Worm (Caenorhabditis elegans) whole organism, L4 larva: ENCODE results near the gene C27D8.1.

Experiments
- R02D3.7 ChIP-seq: fragments of 150-350 bp; sonication (generic microtip); optimal IDR thresholded peaks from 3 replicates; lab custom pipeline; 2014; ENCODE audit warnings: missing biosample characterization, missing genetic modification characterization
- Y48G9A.11 ChIP-seq: fragments of 200-800 bp; sonication (Bioruptor generic); IDR thresholded peaks from 2 replicates; pipeline ENCODE4 v1.3.6; 2022; ENCODE audit warnings: missing genetic modification reagents, missing genetic modification characterization, missing compliant biosample characterization
- ZK546.5 ChIP-seq, 2 experiments: sonication (generic microtip); optimal IDR thresholded peaks; 2 replicates each; lab custom pipeline; 2017; ENCODE audit warnings: missing biosample characterization in 2 of 2, missing genetic modification characterization in 2 of 2
- aha-1 ChIP-seq: fragments of 150-350 bp; peaks from one replicate; lab custom pipeline; 2014; ENCODE audit warnings: missing biosample characterization, missing genetic modification characterization
- ama-1 ChIP-seq: fragments of 150-350 bp; optimal IDR thresholded peaks from 2 replicates; lab custom pipeline; 2014; ENCODE audit warnings: inconsistent platforms, mixed read lengths
- attf-4 ChIP-seq: sonication (generic microtip); optimal IDR thresholded peaks from 3 replicates; lab custom pipeline; 2017; ENCODE audit warnings: missing biosample characterization, missing genetic modification characterization
- ceh-44 ChIP-seq: fragments of 200-800 bp; sonication (Bioruptor generic); IDR thresholded peaks from 2 replicates; pipeline ENCODE4 v1.3.6; 2022; ENCODE audit warnings: missing genetic modification reagents, missing genetic modification characterization, missing compliant biosample characterization
- ceh-62 ChIP-seq: sonication (generic microtip); optimal IDR thresholded peaks from 2 replicates; lab custom pipeline; 2017; ENCODE audit warnings: missing biosample characterization, missing genetic modification characterization
- ctbp-1 ChIP-seq: fragments of 200-800 bp; sonication (Bioruptor generic); IDR thresholded peaks from 2 replicates; pipeline ENCODE4 v1.3.6; 2022; ENCODE audit warnings: missing genetic modification reagents, missing genetic modification characterization, missing compliant biosample characterization
- daf-16 ChIP-seq, 3 experiments: sonication (generic microtip); optimal IDR thresholded peaks; 2 replicates each; lab custom pipeline; 2016 to 2017; ENCODE audit warnings: missing genetic modification characterization in 3 of 3, missing genetic modification reagents in 3 of 3, mild to moderate bottlenecking in 2 of 3, missing compliant biosample characterization in 2 of 3, missing biosample characterization in 1 of 3, moderate library complexity in 1 of 3
- daf-19 ChIP-seq: fragments of 200-800 bp; sonication (Bioruptor generic); conservative IDR thresholded peaks from 2 replicates; pipeline ENCODE4 v1.3.6; 2022; ENCODE audit warnings: missing genetic modification characterization, missing compliant biosample characterization
- dmd-6 ChIP-seq: fragments of 200-800 bp; sonication (Bioruptor generic); IDR thresholded peaks from 2 replicates; pipeline ENCODE4 v1.3.6; 2022; ENCODE audit warnings: missing genetic modification reagents, missing genetic modification characterization, missing compliant biosample characterization
- duxl-1 ChIP-seq: sonication (generic microtip); optimal IDR thresholded peaks from 2 replicates; lab custom pipeline; 2016; ENCODE audit warnings: mild to moderate bottlenecking, missing genetic modification characterization, moderate library complexity, missing compliant biosample characterization; ENCODE audit not compliant: poor library complexity
- dve-1 ChIP-seq: sonication (generic microtip); optimal IDR thresholded peaks from 2 replicates; lab custom pipeline; 2017; ENCODE audit warnings: antibody characterized with exemption, mild to moderate bottlenecking, missing genetic modification characterization, missing compliant biosample characterization; ENCODE audit not compliant: insufficient read depth
- egl-43 ChIP-seq: fragments of 200-800 bp; sonication (Bioruptor generic); IDR thresholded peaks from 2 replicates; pipeline ENCODE4 v1.3.6; 2022; ENCODE audit warnings: missing genetic modification reagents, missing genetic modification characterization, missing compliant biosample characterization
- fkh-10 ChIP-seq: fragments of 150-350 bp; optimal IDR thresholded peaks from 2 replicates; lab custom pipeline; 2014; ENCODE audit warnings: missing biosample characterization, missing genetic modification reagents, missing genetic modification characterization
- lin-15B ChIP-seq: fragments of 150-350 bp; sonication (generic microtip); optimal IDR thresholded peaks from 3 replicates; lab custom pipeline; 2014; ENCODE audit warnings: missing biosample characterization, missing genetic modification characterization
- madf-9 ChIP-seq: fragments of 200-800 bp; sonication (Bioruptor generic); conservative IDR thresholded peaks from 2 replicates; pipeline ENCODE4 v1.3.6; 2022; ENCODE audit warnings: missing genetic modification reagents, missing genetic modification characterization, missing compliant biosample characterization
- mdt-29 ChIP-seq: fragments of 200-800 bp; sonication (Bioruptor generic); IDR thresholded peaks from 2 replicates; pipeline ENCODE4 v1.3.6; 2022; ENCODE audit warnings: missing genetic modification reagents, missing genetic modification characterization, missing compliant biosample characterization
- nhr-102 ChIP-seq: sonication (generic microtip); optimal IDR thresholded peaks from 2 replicates; lab custom pipeline; 2016; ENCODE audit warnings: mild to moderate bottlenecking, missing genetic modification characterization, moderate library complexity, missing compliant biosample characterization
- nhr-41 ChIP-seq: fragments of 200-800 bp; sonication (Bioruptor generic); IDR thresholded peaks from 2 replicates; pipeline ENCODE4 v1.3.6; 2022; ENCODE audit warnings: missing genetic modification reagents, missing genetic modification characterization, missing compliant biosample characterization
- nhr-42 ChIP-seq: fragments of 200-800 bp; sonication (Bioruptor generic); IDR thresholded peaks from 2 replicates; pipeline ENCODE4 v1.3.6; 2022; ENCODE audit warnings: missing genetic modification characterization, missing compliant biosample characterization
- nhr-48 ChIP-seq: sonication (generic microtip); optimal IDR thresholded peaks from 2 replicates; lab custom pipeline; 2016; ENCODE audit warnings: mild to moderate bottlenecking, missing genetic modification characterization, missing compliant biosample characterization
- nhr-6 ChIP-seq: fragments of 150-350 bp; optimal IDR thresholded peaks from 2 replicates; lab custom pipeline; 2014; ENCODE audit warnings: missing biosample characterization, missing genetic modification characterization
- php-3 ChIP-seq: fragments of 200-800 bp; sonication (Bioruptor generic); IDR thresholded peaks from 2 replicates; pipeline ENCODE4 v1.3.6; 2022; ENCODE audit warnings: missing genetic modification reagents, missing genetic modification characterization, missing compliant biosample characterization
- pqm-1 ChIP-seq: sonication (generic microtip); optimal IDR thresholded peaks from 2 replicates; lab custom pipeline; 2017; ENCODE audit warnings: missing biosample characterization, missing genetic modification characterization
- rbr-2 ChIP-seq: sonication (generic microtip); optimal IDR thresholded peaks from 2 replicates; lab custom pipeline; 2016; ENCODE audit warnings: missing genotype, missing genetic modification characterization, missing compliant biosample characterization
- sdz-12 ChIP-seq: fragments of 200-800 bp; sonication (Bioruptor generic); optimal IDR thresholded peaks from 2 replicates; lab custom pipeline; 2018; ENCODE audit warnings: mild to moderate bottlenecking, missing genetic modification characterization, missing compliant biosample characterization
- set-16 ChIP-seq: fragments of 200-800 bp; sonication (Bioruptor generic); IDR thresholded peaks from 2 replicates; pipeline ENCODE4 v1.3.6; 2022; ENCODE audit warnings: missing genetic modification reagents, missing genetic modification characterization, missing compliant biosample characterization
- skn-1 ChIP-seq: fragments of 150-350 bp; optimal IDR thresholded peaks from 2 replicates; lab custom pipeline; 2014; ENCODE audit warnings: missing biosample characterization, missing genetic modification characterization
- vab-7 ChIP-seq: fragments of 200-800 bp; sonication (Bioruptor generic); IDR thresholded peaks from 2 replicates; pipeline ENCODE4 v1.3.6; 2022; ENCODE audit warnings: missing genetic modification reagents, missing genetic modification characterization, missing compliant biosample characterization
- zag-1 ChIP-seq: fragments of 150-350 bp; optimal IDR thresholded peaks from 2 replicates; lab custom pipeline; 2014; ENCODE audit warnings: missing biosample characterization, missing genetic modification characterization
- zfp-3 ChIP-seq: fragments of 200-800 bp; sonication (Bioruptor generic); conservative IDR thresholded peaks from 2 replicates; pipeline ENCODE4 v1.3.6; 2022; ENCODE audit warnings: missing genetic modification reagents, missing genetic modification characterization, missing compliant biosample characterization
- zip-11 ChIP-seq: fragments of 200-800 bp; sonication (Bioruptor generic); IDR thresholded peaks from 2 replicates; pipeline ENCODE4 v1.3.6; 2022; ENCODE audit warnings: missing genetic modification characterization, missing compliant biosample characterization
- ztf-7 ChIP-seq: fragments of 150-350 bp; optimal IDR thresholded peaks from 2 replicates; lab custom pipeline; 2014; ENCODE audit warnings: missing biosample characterization, missing genetic modification characterization

The C27D8.1 gene

DNA sequence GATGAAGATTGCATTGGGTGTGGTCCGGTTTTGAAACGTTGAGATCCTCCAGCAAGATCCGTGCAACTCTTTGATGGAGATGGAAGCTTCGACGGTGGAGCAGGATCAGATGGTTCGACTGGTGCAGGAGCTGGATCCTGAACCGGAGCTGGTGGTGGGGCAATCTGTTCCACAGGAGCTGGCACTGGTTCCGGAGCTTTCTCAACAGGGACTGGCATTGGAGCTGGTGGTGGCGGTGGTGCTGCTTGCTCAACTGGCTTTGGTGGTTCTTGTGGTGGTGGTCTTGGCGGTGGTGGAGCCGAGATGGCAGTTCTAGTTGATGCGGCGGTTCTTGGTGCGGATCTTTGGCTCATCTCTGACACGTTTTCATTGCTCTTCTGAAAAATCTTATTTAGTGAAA is 26.0 kb downstream of the C27D8.1 start:
- TF ChIP-seq ZK546.5 (tag; optimal IDR thresholded peaks at IDR 0.05; lab: Kevin White, UChicago) (no peak), egl-43 (GFP tag; lab: Robert Waterston, UW) (0 out of 2 replicates have a peak, but pooled peaks have one; percentile 38), lin-15B (no peak), madf-9 (GFP tag; lab: Robert Waterston, UW) (0 out of 2 replicates have a peak, but pooled peaks have one; percentile 11), nhr-42 (0 out of 2 replicates have a peak, but pooled peaks have one; percentile 33), set-16 (GFP tag; lab: Robert Waterston, UW) (peak; percentile 90)

DNA sequence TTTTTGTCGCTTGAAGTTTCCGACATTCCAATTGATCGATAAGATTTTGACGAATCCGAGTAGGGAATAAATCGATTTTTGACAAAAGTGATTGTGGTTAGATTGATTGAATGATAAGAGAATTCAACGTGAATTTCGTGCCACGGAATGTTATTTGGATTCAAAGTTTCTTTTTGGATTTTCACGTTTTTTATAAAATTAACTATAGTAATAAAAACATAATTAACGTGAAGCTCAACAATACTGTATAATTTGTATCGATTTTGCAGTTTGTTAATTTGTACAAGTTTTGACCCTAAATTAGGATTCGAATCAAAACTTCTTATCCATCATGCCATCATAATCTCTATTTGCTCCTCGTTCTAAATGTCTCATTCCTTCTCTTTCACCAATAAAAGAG is 27.1 kb downstream of the C27D8.1 start, which contains the start of gene C36H8.1:
Gene C36H8.1, minus strand, starts transcription at position 101 of the 400 bp plus-strand sequence.
- TF ChIP-seq nhr-41 (GFP tag; lab: Robert Waterston, UW) (no peak), php-3 (GFP tag; lab: Robert Waterston, UW) (no peak), daf-19 (GFP tag; lab: Robert Waterston, UW) (no peak), zip-11 (GFP tag; lab: Robert Waterston, UW) (no peak), sdz-12 (no peak), Y48G9A.11 (GFP tag; lab: Robert Waterston, UW) (no peak), ama-1 (no peak), nhr-6 (tag; lab: Kevin White, UChicago) (no peak), fkh-10 (GFP tag; lab: Kevin White, UChicago) (no peak), ctbp-1 (GFP tag; lab: Robert Waterston, UW) (no peak), dmd-6 (GFP tag; lab: Robert Waterston, UW) (no peak), nhr-102 (tag; lab: Kevin White, UChicago) (no peak), dve-1 (tag; lab: Kevin White, UChicago) (no peak), R02D3.7 (tag; lab: Kevin White, UChicago) (no peak), zag-1 (no peak), duxl-1 (no peak), mdt-29 (GFP tag; lab: Robert Waterston, UW) (no peak), vab-7 (GFP tag; lab: Robert Waterston, UW) (no peak)

DNA sequence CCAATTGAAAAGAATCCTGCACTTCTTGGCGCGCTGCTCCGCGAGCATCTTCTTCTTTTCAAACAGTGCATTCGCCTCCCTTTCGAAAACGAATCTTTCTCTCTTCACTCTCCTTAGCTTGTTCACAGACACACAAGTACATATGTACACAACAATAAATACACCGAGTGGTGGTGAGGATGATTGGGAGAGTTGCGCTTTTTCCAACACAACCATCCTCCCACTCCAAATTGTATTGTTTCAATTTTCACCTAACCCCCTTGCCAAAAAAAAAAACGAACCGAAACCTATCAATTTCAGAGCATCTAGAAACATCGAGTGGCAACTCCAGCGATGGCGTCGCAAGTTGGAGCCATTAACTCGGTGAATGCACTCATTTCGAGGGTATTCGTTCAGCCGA is 28.7 kb downstream of the C27D8.1 start, which contains the start of gene inx-6:
Gene inx-6, plus strand, starts transcription at position 301 of the 400 bp plus-strand sequence.
- TF ChIP-seq zfp-3 (GFP tag; lab: Robert Waterston, UW) (no peak), dmd-6 (GFP tag; lab: Robert Waterston, UW) (no peak), skn-1 (tag; lab: Kevin White, UChicago) (no peak), ceh-44 (no peak), nhr-42 (no peak), ztf-7 (tag; lab: Kevin White, UChicago) (no peak), nhr-48 (tag; lab: Kevin White, UChicago) (no peak), R02D3.7 (tag; lab: Kevin White, UChicago) (no peak), rbr-2 (no peak), zip-11 (GFP tag; lab: Robert Waterston, UW) (no peak), pqm-1 (tag; lab: Kevin White, UChicago) (no peak), ceh-62 (tag; lab: Kevin White, UChicago) (no peak), nhr-102 (tag; lab: Kevin White, UChicago) (no peak), attf-4 (tag; lab: Kevin White, UChicago) (no peak)

DNA sequence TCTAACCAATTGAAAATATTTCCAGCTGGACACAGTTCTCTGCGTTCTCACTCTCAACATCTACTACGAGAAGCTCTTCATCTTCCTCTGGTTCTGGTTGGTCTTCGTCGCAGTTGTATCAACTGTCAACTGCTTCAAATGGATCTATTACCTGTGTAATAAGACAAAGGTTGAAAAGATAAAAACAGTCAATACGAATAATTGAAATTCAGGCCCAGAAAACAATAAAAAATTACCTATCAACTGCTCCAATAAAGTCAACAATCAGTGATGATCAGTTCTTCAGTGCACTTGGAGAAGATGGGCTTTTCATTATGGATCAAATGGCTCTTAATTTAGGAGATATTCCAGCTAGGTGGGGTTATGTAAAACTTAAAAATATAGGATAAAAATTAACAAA is 31.1 kb downstream of the C27D8.1 start:
- TF ChIP-seq aha-1 = peak; percentile 90
- TF ChIP-seq daf-16 (GFP tag; optimal IDR thresholded peaks at IDR 0.05; lab: Kevin White, UChicago) = no peak
- TF ChIP-seq daf-16 (tag; optimal IDR thresholded peaks at IDR 0.05; lab: Kevin White, UChicago) = no peak
